1 fruit fly cellular context compared by ENCODE assay signal in genomic region chr3R:30552548-30552947, dm6.
A peak's percentile ranks its signal among the peaks of the same experiment; 100 is the strongest.
TF ChIP-seq lines count a peak whose summit lies in the region.

No protein-coding gene starts in this region.

TF ChIP-seq in whole organism, embryonic, 481 proteins besides CTCF, POLR2A, EP300 and RAD21 (continued from another document):
- TF ChIP-seq z (GFP tag; IDR thresholded peaks at IDR 0.05; lab: Robert Waterston, UW) (no peak), ci (GFP tag; IDR thresholded peaks at IDR 0.05; lab: Robert Waterston, UW) (0 out of 3 replicates have a peak, but pooled peaks have one; percentile 15), CG6854 (GFP tag; optimal IDR thresholded peaks at IDR 0.05; lab: Kevin White, UChicago) (no peak)
